Fruit fly (Drosophila melanogaster) S2 (cell line): Measurements from ENCODE around the gene CG12535.

ENCODE experiments used
- CG8478 ChIP-seq: fragments of >200 bp; optimal IDR thresholded peaks from 2 replicates; lab custom pipeline; 2018
- CTCF ChIP-seq, 2 experiments: fragments of >200 bp; optimal IDR thresholded peaks; 2 replicates each; lab custom pipeline; 2018

DNA sequence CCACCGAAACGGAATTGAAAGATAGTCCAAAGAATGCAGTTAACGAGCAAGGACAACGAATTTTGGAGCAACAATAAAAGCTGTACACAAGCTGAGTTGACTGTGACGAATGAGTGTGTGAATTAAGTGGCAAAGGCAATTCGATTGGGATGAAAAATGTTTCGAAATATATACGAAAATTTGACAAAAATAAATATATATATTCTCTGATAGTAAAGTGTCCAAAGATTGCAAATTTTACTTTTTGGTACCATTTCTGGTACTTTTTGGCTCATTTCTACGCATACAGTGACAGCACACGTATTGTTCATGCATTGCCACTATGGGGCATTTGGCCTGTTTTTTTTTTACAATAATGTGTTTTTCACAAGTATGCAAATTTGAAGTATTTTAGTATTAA is 15.2 kb upstream of the CG12535 start, which contains the start of gene CG16781:
- TF ChIP-seq CTCF (optimal IDR thresholded peaks at IDR 0.05; lab: Kevin White, UChicago): no peak
- TF ChIP-seq CG8478 (lab: Kevin White, UChicago): no peak
